Fruit fly (Drosophila melanogaster) whole organism, embryonic: ENCODE data around the gene Mst77F.

Experiments used
- Antp ChIP-seq: fragments of 200-800 bp; sonication (Bioruptor generic); optimal IDR thresholded peaks from 3 replicates; lab custom pipeline; 2016; ENCODE audit warnings: missing biosample characterization, missing genetic modification characterization
- Atf3 ChIP-seq: fragments of 200-800 bp; sonication (Bioruptor generic); optimal IDR thresholded peaks from 3 replicates; lab custom pipeline; 2016; ENCODE audit warnings: missing biosample characterization, missing genetic modification characterization
- CG10267 ChIP-seq: fragments of 200-800 bp; sonication (Bioruptor generic); optimal IDR thresholded peaks from 2 replicates; lab custom pipeline; 2018; ENCODE audit warnings: missing biosample characterization, mild to moderate bottlenecking, missing genetic modification characterization, moderate library complexity
- CG10462 ChIP-seq: fragments of 200-800 bp; sonication (Bioruptor generic); optimal IDR thresholded peaks from 2 replicates; lab custom pipeline; 2016; ENCODE audit warnings: missing biosample characterization, missing genetic modification characterization
- CG10654 ChIP-seq: fragments of 200-800 bp; sonication (Bioruptor generic); optimal IDR thresholded peaks from 2 replicates; lab custom pipeline; 2016; ENCODE audit warnings: missing biosample characterization, missing genetic modification characterization
- CG12104 ChIP-seq: fragments of 200-800 bp; sonication (Bioruptor generic); optimal IDR thresholded peaks from 3 replicates; lab custom pipeline; 2016; ENCODE audit warnings: missing biosample characterization, missing genetic modification characterization
- CG18011 ChIP-seq: fragments of 200-800 bp; sonication (Bioruptor generic); optimal IDR thresholded peaks from 2 replicates; lab custom pipeline; 2017; ENCODE audit warnings: missing biosample characterization, missing genetic modification characterization, mild to moderate bottlenecking, moderate library complexity, missing genotype
- CG18262 ChIP-seq: fragments of 200-800 bp; optimal IDR thresholded peaks from 3 replicates; lab custom pipeline; 2019; ENCODE audit warnings: missing biosample characterization, mild to moderate bottlenecking, missing genetic modification characterization, moderate library complexity
- CG2129 ChIP-seq: fragments of 200-800 bp; sonication (Bioruptor generic); IDR thresholded peaks from 2 replicates; pipeline ENCODE4 v1.3.6; 2022; ENCODE audit warnings: missing biosample characterization, missing genetic modification characterization; ENCODE audit not compliant: partially characterized antibody
- CG2875 ChIP-seq: fragments of 200-800 bp; sonication (Bioruptor generic); optimal IDR thresholded peaks from 2 replicates; lab custom pipeline; 2017; ENCODE audit warnings: missing biosample characterization, mild to moderate bottlenecking, missing genetic modification characterization, missing genetic modification reagents
- CG34224 ChIP-seq: fragments of 200-800 bp; sonication (Bioruptor generic); IDR thresholded peaks from 3 replicates; pipeline ENCODE4 v1.3.6; 2022; ENCODE audit warnings: missing biosample characterization, missing genetic modification characterization; ENCODE audit not compliant: partially characterized antibody
- CG43689 ChIP-seq: fragments of 200-800 bp; sonication (Bioruptor generic); IDR thresholded peaks from 2 replicates; pipeline ENCODE4 v1.3.6; 2022; ENCODE audit warnings: missing biosample characterization, missing genetic modification characterization
- CG4854 ChIP-seq: fragments of 200-800 bp; sonication (Bioruptor generic); optimal IDR thresholded peaks from 2 replicates; lab custom pipeline; 2016; ENCODE audit warnings: missing biosample characterization, missing genetic modification characterization, inconsistent platforms
- CG5180 ChIP-seq: fragments of 200-800 bp; sonication (Bioruptor generic); optimal IDR thresholded peaks from 3 replicates; lab custom pipeline; 2017; ENCODE audit warnings: missing biosample characterization, missing genetic modification characterization, mild to moderate bottlenecking, moderate library complexity, missing genetic modification reagents
- CG6689 ChIP-seq: fragments of 200-800 bp; sonication (Bioruptor generic); IDR thresholded peaks from 2 replicates; pipeline ENCODE4 v1.3.6; 2022; ENCODE audit warnings: missing biosample characterization, missing genetic modification characterization
- CG6854 ChIP-seq: fragments of 200-800 bp; sonication (Bioruptor generic); optimal IDR thresholded peaks from 3 replicates; lab custom pipeline; 2017; ENCODE audit warnings: missing biosample characterization, mild to moderate bottlenecking, missing genetic modification characterization
- CG7786 ChIP-seq: fragments of 200-800 bp; sonication (Bioruptor generic); optimal IDR thresholded peaks from 2 replicates; lab custom pipeline; 2016; ENCODE audit warnings: missing biosample characterization, missing genetic modification characterization
- D19A ChIP-seq: fragments of 200-800 bp; optimal IDR thresholded peaks from 3 replicates; lab custom pipeline; 2019; ENCODE audit warnings: missing biosample characterization, mild to moderate bottlenecking, missing genetic modification characterization, moderate library complexity
- Dek ChIP-seq: fragments of 200-800 bp; sonication (Bioruptor generic); optimal IDR thresholded peaks from 3 replicates; lab custom pipeline; 2019; ENCODE audit warnings: missing biosample characterization, mild to moderate bottlenecking, missing genetic modification characterization, moderate library complexity
- Dip2 ChIP-seq: fragments of 200-800 bp; sonication (Bioruptor generic); IDR thresholded peaks from 2 replicates; pipeline ENCODE4 v1.3.6; 2022; ENCODE audit warnings: missing biosample characterization, missing genetic modification characterization
- Ets65A ChIP-seq: fragments of 200-800 bp; sonication (Bioruptor generic); peaks from one replicate; lab custom pipeline; 2016; ENCODE audit warnings: missing biosample characterization, missing genetic modification characterization
- GATAe ChIP-seq: fragments of 200-800 bp; sonication (Bioruptor generic); conservative IDR thresholded peaks from 2 replicates; pipeline ENCODE4 v1.3.6; 2022; ENCODE audit warnings: missing biosample characterization, missing genetic modification characterization
- Gug ChIP-seq: fragments of 200-800 bp; sonication (Bioruptor generic); IDR thresholded peaks from 4 replicates; pipeline ENCODE4 v1.3.6; 2022; ENCODE audit warnings: missing biosample characterization, missing genetic modification characterization
- NC2α ChIP-seq: fragments of 200-800 bp; sonication (Bioruptor generic); optimal IDR thresholded peaks from 2 replicates; lab custom pipeline; 2016; ENCODE audit warnings: missing biosample characterization, missing genetic modification characterization
- NFAT ChIP-seq: fragments of 200-800 bp; sonication (Bioruptor generic); IDR thresholded peaks from 2 replicates; pipeline ENCODE4 v1.3.6; 2022; ENCODE audit warnings: missing biosample characterization, missing genetic modification characterization
- PHDP ChIP-seq: fragments of 200-800 bp; sonication (Bioruptor generic); optimal IDR thresholded peaks from 3 replicates; lab custom pipeline; 2018; ENCODE audit warnings: missing biosample characterization, mild to moderate bottlenecking, missing genetic modification characterization, moderate library complexity
- Ptx1 ChIP-seq: fragments of 200-800 bp; sonication (Bioruptor generic); IDR thresholded peaks from 2 replicates; pipeline ENCODE4 v1.3.6; 2022; ENCODE audit warnings: missing biosample characterization, missing genetic modification characterization
- aop ChIP-seq: fragments of 200-800 bp; sonication (Bioruptor generic); IDR thresholded peaks from 2 replicates; pipeline ENCODE4 v1.3.6; 2022; ENCODE audit warnings: missing biosample characterization, missing genetic modification characterization
- cas ChIP-seq: fragments of 200-800 bp; sonication (Bioruptor generic); IDR thresholded peaks from 2 replicates; pipeline ENCODE4 v1.3.6; 2022; ENCODE audit warnings: missing biosample characterization, missing genetic modification characterization
- cato ChIP-seq: fragments of 200-800 bp; sonication (Bioruptor generic); optimal IDR thresholded peaks from 2 replicates; lab custom pipeline; 2016; ENCODE audit warnings: missing biosample characterization, missing genetic modification characterization, borderline replicate concordance
- chinmo ChIP-seq: fragments of 200-800 bp; sonication (Bioruptor generic); IDR thresholded peaks from 4 replicates; pipeline ENCODE4 v1.3.6; 2022; ENCODE audit warnings: missing biosample characterization, missing genetic modification characterization; ENCODE audit not compliant: partially characterized antibody
- en ChIP-seq: fragments of 200-800 bp; sonication (Bioruptor generic); optimal IDR thresholded peaks from 2 replicates; lab custom pipeline; 2016; ENCODE audit warnings: missing biosample characterization, missing genetic modification characterization
- esg ChIP-seq: fragments of 200-800 bp; sonication (Bioruptor generic); conservative IDR thresholded peaks from 2 replicates; pipeline ENCODE4 v1.3.6; 2022; ENCODE audit warnings: missing biosample characterization, missing genetic modification characterization
- gfzf ChIP-seq: fragments of 200-800 bp; sonication (Bioruptor generic); optimal IDR thresholded peaks from 2 replicates; lab custom pipeline; 2016; ENCODE audit warnings: missing biosample characterization, mild to moderate bottlenecking, missing genetic modification characterization, moderate library complexity
- gsb ChIP-seq: fragments of 200-800 bp; sonication (Bioruptor generic); IDR thresholded peaks from 2 replicates; pipeline ENCODE4 v1.3.6; 2022; ENCODE audit warnings: missing biosample characterization, missing genetic modification characterization
- ham ChIP-seq: fragments of 200-800 bp; sonication (Bioruptor generic); IDR thresholded peaks from 2 replicates; pipeline ENCODE4 v1.3.6; 2022; ENCODE audit warnings: missing biosample characterization, missing genetic modification characterization
- insv ChIP-seq, 2 experiments: fragments of 200-800 bp; sonication (Bioruptor generic); optimal IDR thresholded peaks; 3 replicates each; lab custom pipeline; 2016 to 2018; ENCODE audit warnings: missing biosample characterization in 2 of 2, missing genetic modification characterization in 2 of 2
- nom ChIP-seq: fragments of 200-800 bp; sonication (Bioruptor generic); optimal IDR thresholded peaks from 2 replicates; lab custom pipeline; 2017; ENCODE audit warnings: missing biosample characterization, missing genetic modification characterization, mild to moderate bottlenecking, moderate library complexity, missing genetic modification reagents
- prd ChIP-seq, 3 experiments: fragments of >200 bp in 2 of 3; fragments of 200-800 bp in 1 of 3; sonication (Bioruptor generic) in 1 of 3; optimal IDR thresholded peaks in 2 of 3; IDR thresholded peaks in 1 of 3; 2 replicates in 2 of 3; 3 replicates in 1 of 3; pipeline versions ENCODE4 v1.3.6 to Lab custom; 2017 to 2022; ENCODE audit warnings: missing biosample characterization in 1 of 3, missing genetic modification characterization in 1 of 3
- repo ChIP-seq: fragments of 200-800 bp; sonication (Bioruptor generic); optimal IDR thresholded peaks from 2 replicates; lab custom pipeline; 2016; ENCODE audit warnings: missing biosample characterization, missing genetic modification characterization
- row ChIP-seq: fragments of 200-800 bp; sonication (Bioruptor generic); IDR thresholded peaks from 3 replicates; pipeline ENCODE4 v1.3.6; 2022; ENCODE audit warnings: missing biosample characterization, missing genetic modification characterization
- salm ChIP-seq: fragments of 200-800 bp; sonication (Bioruptor generic); optimal IDR thresholded peaks from 2 replicates; lab custom pipeline; 2018; ENCODE audit warnings: missing biosample characterization, mild to moderate bottlenecking, missing genetic modification characterization
- sc ChIP-seq, 3 experiments: fragments of >200 bp in 2 of 3; fragments of 200-800 bp in 1 of 3; sonication (Bioruptor generic) in 1 of 3; optimal IDR thresholded peaks; 2 replicates in 2 of 3; 3 replicates in 1 of 3; lab custom pipeline; 2017; ENCODE audit warnings: mild to moderate bottlenecking in 1 of 3, missing biosample characterization in 1 of 3, missing genetic modification characterization in 1 of 3, missing genetic modification reagents in 1 of 3
- sd ChIP-seq: fragments of 200-800 bp; sonication (Bioruptor generic); optimal IDR thresholded peaks from 3 replicates; lab custom pipeline; 2018; ENCODE audit warnings: missing biosample characterization, mild to moderate bottlenecking, missing genetic modification characterization, moderate library complexity
- sqz ChIP-seq: fragments of 200-800 bp; sonication (Bioruptor generic); optimal IDR thresholded peaks from 3 replicates; lab custom pipeline; 2018; ENCODE audit warnings: missing biosample characterization, mild to moderate bottlenecking, missing genetic modification characterization
- ssp ChIP-seq: fragments of 200-800 bp; sonication (Bioruptor generic); IDR thresholded peaks from 2 replicates; pipeline ENCODE4 v1.3.6; 2022; ENCODE audit warnings: missing biosample characterization, missing genetic modification characterization
- unc-4 ChIP-seq: fragments of 200-800 bp; sonication (Bioruptor generic); IDR thresholded peaks from 2 replicates; pipeline ENCODE4 v1.3.6; 2022; ENCODE audit warnings: missing biosample characterization, missing genetic modification characterization; ENCODE audit not compliant: partially characterized antibody
- vvl ChIP-seq: fragments of 200-800 bp; sonication (Bioruptor generic); IDR thresholded peaks from 2 replicates; pipeline ENCODE4 v1.3.6; 2022; ENCODE audit warnings: missing biosample characterization, missing genetic modification characterization
- zen ChIP-seq: fragments of 200-800 bp; sonication (Bioruptor generic); optimal IDR thresholded peaks from 3 replicates; lab custom pipeline; 2018; ENCODE audit warnings: missing biosample characterization, mild to moderate bottlenecking, missing genetic modification characterization, moderate library complexity

Gene Mst77F

DNA sequence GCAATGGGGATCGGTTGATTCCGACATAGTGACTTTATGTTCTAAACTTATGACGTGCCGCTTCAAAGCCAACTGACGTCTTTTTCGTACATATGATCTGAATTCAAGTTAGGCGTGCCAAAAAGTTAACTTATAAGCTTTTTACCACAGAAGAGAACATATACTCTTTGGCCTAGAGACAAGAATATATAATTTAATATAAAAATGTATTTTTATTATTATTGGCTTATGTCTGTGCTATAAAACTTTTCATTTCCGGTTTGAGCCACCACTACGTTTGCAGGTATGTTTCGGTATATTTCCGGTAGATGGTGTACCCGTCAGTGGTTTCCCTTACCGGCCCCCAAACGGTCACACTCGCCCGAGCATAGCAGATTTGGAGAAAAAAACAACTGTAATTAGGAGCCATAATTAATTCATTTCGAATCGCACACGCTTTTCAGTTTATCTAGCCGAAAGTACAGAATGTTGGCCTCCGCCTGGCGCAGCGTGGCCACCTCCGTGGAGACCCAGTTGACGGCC is 19.4 kb downstream of the Mst77F start, which contains the start of the genes CG3698 and tzn (continued):
- peak; percentile 87 for TF ChIP-seq GATAe (GFP tag; lab: Robert Waterston, UW)
- 0 out of 2 replicates have a peak, but pooled peaks have one; percentile 24 for TF ChIP-seq unc-4 (GFP tag; lab: Robert Waterston, UW)
- peak; percentile 85 for TF ChIP-seq gfzf (GFP tag; lab: Kevin White, UChicago)
- peak; percentile 94 for TF ChIP-seq CG43689 (GFP tag; lab: Robert Waterston, UW)
- peak; percentile 69; the same call in 3 of the 4 replicates for TF ChIP-seq Gug (GFP tag; lab: Robert Waterston, UW)
- peak; percentile 86 for TF ChIP-seq gsb (GFP tag; lab: Robert Waterston, UW)
- peak; percentile 82 for TF ChIP-seq CG10462
- TF ChIP-seq sqz = no peak
- peak; percentile 94 for TF ChIP-seq CG12104 (GFP tag; lab: Kevin White, UChicago)
- no peak for TF ChIP-seq CG34224 (GFP tag; lab: Robert Waterston, UW)
- no peak for TF ChIP-seq sd
- TF ChIP-seq NFAT (GFP tag; lab: Robert Waterston, UW) = peak; percentile 97
- peak; percentile 88 for TF ChIP-seq CG6854 (GFP tag; lab: Kevin White, UChicago)
- TF ChIP-seq CG4854 = peak; percentile 89
- peak; percentile 85 for TF ChIP-seq CG6689 (GFP tag; lab: Robert Waterston, UW)
- peak; percentile 69 for TF ChIP-seq Antp (GFP tag; lab: Kevin White, UChicago)
- peak; percentile 91 for TF ChIP-seq PHDP (tag; lab: Kevin White, UChicago)
- peak; percentile 66 for TF ChIP-seq NC2α (GFP tag; lab: Kevin White, UChicago)
- peak in 1 of 2 experiments; percentile 81 for TF ChIP-seq insv (GFP tag; optimal IDR thresholded peaks at IDR 0.05; lab: Kevin White, UChicago)
- TF ChIP-seq CG10267 = peak; percentile 88
- TF ChIP-seq repo (GFP tag; lab: Kevin White, UChicago) = peak; percentile 84
- TF ChIP-seq CG7786 = peak; percentile 62
- 0 out of 2 replicates have a peak, but pooled peaks have one; percentile 48 for TF ChIP-seq aop (GFP tag; lab: Robert Waterston, UW)
- peak; percentile 87 for TF ChIP-seq salm (tag; lab: Kevin White, UChicago)
- TF ChIP-seq ham (GFP tag; lab: Robert Waterston, UW) = peak; percentile 86
- no peak for TF ChIP-seq Dip2 (GFP tag; lab: Robert Waterston, UW)
- no peak for TF ChIP-seq CG2129 (GFP tag; lab: Robert Waterston, UW)
- peak; percentile 45 for TF ChIP-seq Atf3 (GFP tag; lab: Kevin White, UChicago)
- peak; percentile 97 for TF ChIP-seq vvl
- TF ChIP-seq Dek (tag; lab: Kevin White, UChicago) = peak; percentile 87
- no peak for TF ChIP-seq sc (optimal IDR thresholded peaks at IDR 0.05; lab: Kevin White, UChicago)
- peak; percentile 95 for TF ChIP-seq sc (GFP tag; optimal IDR thresholded peaks at IDR 0.05; lab: Kevin White, UChicago)
- peak; percentile 91 for TF ChIP-seq Ptx1 (GFP tag; lab: Robert Waterston, UW)
- TF ChIP-seq CG10654 (GFP tag; lab: Kevin White, UChicago) = peak; percentile 95
- TF ChIP-seq en (GFP tag; lab: Kevin White, UChicago) = peak; percentile 85
- TF ChIP-seq esg = peak; percentile 72
- TF ChIP-seq CG2875 = peak; percentile 96
- no peak for TF ChIP-seq prd (optimal IDR thresholded peaks at IDR 0.05; lab: Kevin White, UChicago)
- TF ChIP-seq prd (GFP tag; IDR thresholded peaks at IDR 0.05; lab: Robert Waterston, UW) = peak; percentile 85
- peak; percentile 71 for TF ChIP-seq D19A (tag; lab: Kevin White, UChicago)
- no peak for TF ChIP-seq chinmo (GFP tag; lab: Robert Waterston, UW)
- TF ChIP-seq CG18011 = peak; percentile 81
- TF ChIP-seq Ets65A (GFP tag; lab: Kevin White, UChicago) = peak; percentile 100
- peak; percentile 91 for TF ChIP-seq cato (GFP tag; lab: Kevin White, UChicago)
- peak; percentile 84 for TF ChIP-seq CG18262 (tag; lab: Kevin White, UChicago)
- TF ChIP-seq cas (GFP tag; lab: Robert Waterston, UW) = peak; percentile 71
- peak; percentile 73 for TF ChIP-seq row (GFP tag; lab: Robert Waterston, UW)
- TF ChIP-seq nom (GFP tag; lab: Kevin White, UChicago) = no peak
- TF ChIP-seq CG5180 (GFP tag; lab: Kevin White, UChicago) = no peak
- peak; percentile 81 for TF ChIP-seq ssp (GFP tag; lab: Robert Waterston, UW)
- TF ChIP-seq zen (tag; lab: Kevin White, UChicago) = peak; percentile 94
